Worm (Caenorhabditis elegans) whole organism, L1 larva: ENCODE data around the gene xpd-1.

Experiments
- lin-15B ChIP-seq: fragments of 150-350 bp; sonication (generic microtip); optimal IDR thresholded peaks from 3 replicates; lab custom pipeline; 2014; ENCODE audit warnings: missing biosample characterization, missing genetic modification characterization
- lsy-2 ChIP-seq, 2 experiments: fragments of 150-350 bp; optimal IDR thresholded peaks; 2 replicates each; lab custom pipeline; 2014; ENCODE audit warnings: missing biosample characterization in 2 of 2, missing genetic modification characterization in 2 of 2
- nhr-11 ChIP-seq: fragments of 150-350 bp; optimal IDR thresholded peaks from 2 replicates; lab custom pipeline; 2014; ENCODE audit warnings: missing biosample characterization, missing genetic modification characterization
- pag-3 ChIP-seq: sonication (generic microtip); optimal IDR thresholded peaks from 2 replicates; lab custom pipeline; 2017; ENCODE audit warnings: missing genetic modification characterization, mild to moderate bottlenecking, missing compliant biosample characterization, antibody characterized with exemption, borderline replicate concordance; ENCODE audit not compliant: insufficient read depth

- no peak for TF ChIP-seq pag-3
- TF ChIP-seq lsy-2 (tag; optimal IDR thresholded peaks at IDR 0.05; lab: Kevin White, UChicago) = no peak
- TF ChIP-seq lin-15B = no peak
- no peak for TF ChIP-seq nhr-11 (tag; lab: Kevin White, UChicago)
Measured at ce11 chrIII:220368-220767, 44.5 kb upstream of the xpd-1 start.
